ENCODE assay signal across 6 worm cellular contexts in the genomic region with DNA sequence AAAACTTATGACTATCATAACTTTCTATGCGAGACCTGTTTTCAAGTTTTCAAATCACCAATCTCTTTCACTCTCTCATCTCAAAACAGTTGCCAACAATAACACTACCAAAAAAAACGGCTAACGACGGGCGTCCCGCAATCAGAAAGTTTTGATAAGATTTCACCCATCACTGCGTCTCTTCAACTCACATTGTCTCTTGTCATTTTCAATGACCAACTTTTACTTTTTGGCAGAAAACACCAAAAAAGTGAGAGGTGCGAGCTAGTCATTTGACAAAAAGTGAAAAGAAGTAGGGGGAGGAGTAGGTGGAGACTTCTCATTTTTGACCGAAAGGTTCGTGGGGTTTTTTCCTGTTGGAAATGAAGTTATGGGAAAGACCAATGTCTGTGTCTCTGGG.
TF ChIP-seq lines count a peak whose summit lies in the region.

No protein-coding gene starts in this region.

TF ChIP-seq in whole organism, L1 larva, 84 proteins besides CTCF, POLR2A, EP300 and RAD21:
- peak; percentile 71 for TF ChIP-seq nhr-85 (tag; lab: Kevin White, UChicago)
- TF ChIP-seq blmp-1 (tag; optimal IDR thresholded peaks at IDR 0.05; lab: Kevin White, UChicago) = peak; percentile 96
- peak; percentile 51 for TF ChIP-seq lin-14 (GFP tag; optimal IDR thresholded peaks at IDR 0.05; lab: Kevin White, UChicago)
- TF ChIP-seq elt-3 (tag; optimal IDR thresholded peaks at IDR 0.05; lab: Kevin White, UChicago) = peak in 1 of 6 experiments; percentile 76
- no peak for TF ChIP-seq vab-15 (tag; optimal IDR thresholded peaks at IDR 0.05; lab: Kevin White, UChicago)
TF ChIP-seq in whole organism, L1 larva: peak in this region for 4.

TF ChIP-seq in whole organism, L2 larva, 48 proteins besides CTCF, POLR2A, EP300 and RAD21:
- no peak for TF ChIP-seq sma-9 (GFP tag; optimal IDR thresholded peaks at IDR 0.05; lab: Kevin White, UChicago)
- no peak for TF ChIP-seq sma-9 (tag; optimal IDR thresholded peaks at IDR 0.05; lab: Kevin White, UChicago)
- TF ChIP-seq blmp-1 (tag; optimal IDR thresholded peaks at IDR 0.05; lab: Kevin White, UChicago; ENCODE audit: insufficient read depth) = peak; percentile 97
- no peak for TF ChIP-seq snpc-4 (tag; optimal IDR thresholded peaks at IDR 0.05; lab: Kevin White, UChicago)
- TF ChIP-seq ceh-82 (tag; optimal IDR thresholded peaks at IDR 0.05; lab: Kevin White, UChicago) = no peak
TF ChIP-seq in whole organism, L2 larva: peak in this region for 1.

TF ChIP-seq in whole organism, L3 larva, 47 proteins besides CTCF, POLR2A, EP300 and RAD21:
- TF ChIP-seq nhr-25 (tag; optimal IDR thresholded peaks at IDR 0.05; lab: Kevin White, UChicago) = peak; percentile 8
- no peak for TF ChIP-seq skn-1 (tag; optimal IDR thresholded peaks at IDR 0.05; lab: Kevin White, UChicago)
- TF ChIP-seq pqm-1 (tag; optimal IDR thresholded peaks at IDR 0.05; lab: Kevin White, UChicago) = no peak
- no peak for TF ChIP-seq nhr-237 (tag; optimal IDR thresholded peaks at IDR 0.05; lab: Kevin White, UChicago)
- no peak for TF ChIP-seq lin-39 (tag; optimal IDR thresholded peaks at IDR 0.05; lab: Kevin White, UChicago)
- no peak for TF ChIP-seq nhr-76 (tag; optimal IDR thresholded peaks at IDR 0.05; lab: Kevin White, UChicago)
- TF ChIP-seq jun-1 (tag; optimal IDR thresholded peaks at IDR 0.05; lab: Kevin White, UChicago) = no peak

TF ChIP-seq in whole organism, L4 larva, 104 proteins besides CTCF, POLR2A, EP300 and RAD21:
- peak in 1 of 2 experiments; percentile 51 for TF ChIP-seq unc-62 (GFP tag; optimal IDR thresholded peaks at IDR 0.05 in 1 of 2; lab: Kevin White, UChicago)
- TF ChIP-seq unc-62 (tag; optimal IDR thresholded peaks at IDR 0.05; lab: Kevin White, UChicago) = no peak
- no peak for TF ChIP-seq ceh-32 (tag; optimal IDR thresholded peaks at IDR 0.05; lab: Kevin White, UChicago; ENCODE audit: poor library complexity)
- no peak for TF ChIP-seq madf-9 (GFP tag; conservative IDR thresholded peaks at IDR 0.05; lab: Robert Waterston, UW)
- no peak for TF ChIP-seq hlh-30 (tag; optimal IDR thresholded peaks at IDR 0.05; lab: Kevin White, UChicago; ENCODE audit: insufficient read depth)
- TF ChIP-seq cey-2 (tag; optimal IDR thresholded peaks at IDR 0.05; lab: Kevin White, UChicago; ENCODE audit: borderline replicate concordance, insufficient read depth) = no peak
- no peak for TF ChIP-seq ztf-11 (tag; optimal IDR thresholded peaks at IDR 0.05; lab: Kevin White, UChicago)
- TF ChIP-seq dmd-6 (GFP tag; IDR thresholded peaks at IDR 0.05; lab: Robert Waterston, UW) = 0 out of 2 replicates have a peak, but pooled peaks have one; percentile 10
- TF ChIP-seq lin-29 (GFP tag; IDR thresholded peaks at IDR 0.05; lab: Robert Waterston, UW) = no peak
- TF ChIP-seq php-3 (GFP tag; IDR thresholded peaks at IDR 0.05; lab: Robert Waterston, UW) = no peak
- no peak for TF ChIP-seq zag-1 (tag; optimal IDR thresholded peaks at IDR 0.05; lab: Kevin White, UChicago)
- TF ChIP-seq daf-8 (GFP tag; IDR thresholded peaks at IDR 0.05; lab: Robert Waterston, UW) = no peak
- TF ChIP-seq dmd-8 (GFP tag; IDR thresholded peaks at IDR 0.05; lab: Robert Waterston, UW) = no peak

TF ChIP-seq in whole organism, mixed stage, embryonic, 35 proteins besides CTCF, POLR2A, EP300 and RAD21:
- peak; percentile 47 for TF ChIP-seq blmp-1 (tag; optimal IDR thresholded peaks at IDR 0.05; lab: Kevin White, UChicago)
- no peak for TF ChIP-seq elt-3 (tag; optimal IDR thresholded peaks at IDR 0.05; lab: Kevin White, UChicago)

TF ChIP-seq in whole organism, young adult, 124 proteins besides CTCF, POLR2A, EP300 and RAD21:
- TF ChIP-seq F33H1.4 (GFP tag; IDR thresholded peaks at IDR 0.05; lab: Robert Waterston, UW) = no peak
- TF ChIP-seq attf-6 (GFP tag; IDR thresholded peaks at IDR 0.05; lab: Robert Waterston, UW) = no peak
- no peak for TF ChIP-seq nhr-90 (tag; optimal IDR thresholded peaks at IDR 0.05; lab: Kevin White, UChicago)
- no peak for TF ChIP-seq egl-18 (GFP tag; IDR thresholded peaks at IDR 0.05; lab: Robert Waterston, UW)
- TF ChIP-seq aptf-2 (GFP tag; conservative IDR thresholded peaks at IDR 0.05; lab: Robert Waterston, UW) = no peak
- TF ChIP-seq ztf-26 (tag; optimal IDR thresholded peaks at IDR 0.05; lab: Kevin White, UChicago) = peak; percentile 38
- no peak for TF ChIP-seq efl-1 (GFP tag; optimal IDR thresholded peaks at IDR 0.05; lab: Kevin White, UChicago)
- TF ChIP-seq K12H6.12 (tag; optimal IDR thresholded peaks at IDR 0.05; lab: Kevin White, UChicago) = no peak
- peak; percentile 37 for TF ChIP-seq somi-1 (GFP tag; optimal IDR thresholded peaks at IDR 0.05; lab: Kevin White, UChicago)
- no peak for TF ChIP-seq ama-1 (optimal IDR thresholded peaks at IDR 0.05; lab: Kevin White, UChicago)
- no peak for TF ChIP-seq ama-1 (GFP tag; optimal IDR thresholded peaks at IDR 0.05; lab: Kevin White, UChicago)
- TF ChIP-seq mel-28 (tag; optimal IDR thresholded peaks at IDR 0.05; lab: Kevin White, UChicago; ENCODE audit: borderline replicate concordance) = no peak
- TF ChIP-seq Y95B8A.8 (GFP tag; IDR thresholded peaks at IDR 0.05; lab: Robert Waterston, UW) = no peak
- TF ChIP-seq hlh-12 (tag; optimal IDR thresholded peaks at IDR 0.05; lab: Kevin White, UChicago) = no peak
- peak; percentile 49; the same call in 1 of the 2 replicates for TF ChIP-seq hmg-1.2 (GFP tag; IDR thresholded peaks at IDR 0.05; lab: Robert Waterston, UW)
- TF ChIP-seq Y53G8AR.9 (GFP tag; conservative IDR thresholded peaks at IDR 0.05; lab: Robert Waterston, UW) = no peak
- TF ChIP-seq cebp-2 (GFP tag; IDR thresholded peaks at IDR 0.05; lab: Robert Waterston, UW) = no peak
- no peak for TF ChIP-seq ztf-3 (GFP tag; optimal IDR thresholded peaks at IDR 0.05; lab: Kevin White, UChicago)
- TF ChIP-seq tbp1 (GFP tag; optimal IDR thresholded peaks at IDR 0.05; lab: Kevin White, UChicago) = no peak
- TF ChIP-seq B0336.3 (GFP tag; IDR thresholded peaks at IDR 0.05; lab: Robert Waterston, UW) = no peak
- no peak for TF ChIP-seq ztf-6 (GFP tag; IDR thresholded peaks at IDR 0.05; lab: Robert Waterston, UW)
- TF ChIP-seq lin-26 (GFP tag; IDR thresholded peaks at IDR 0.05; lab: Robert Waterston, UW) = no peak
- no peak for TF ChIP-seq mes-4 (tag; optimal IDR thresholded peaks at IDR 0.05; lab: Kevin White, UChicago)
- TF ChIP-seq F39B2.1 (GFP tag; IDR thresholded peaks at IDR 0.05; lab: Robert Waterston, UW) = no peak
- TF ChIP-seq D2030.7 (GFP tag; IDR thresholded peaks at IDR 0.05; lab: Robert Waterston, UW) = no peak
- TF ChIP-seq sdz-38 (tag; optimal IDR thresholded peaks at IDR 0.05; lab: Kevin White, UChicago) = no peak
